Worm (Caenorhabditis elegans) whole organism, L4 larva: ENCODE results near the gene mrps-28.

Source experiments
- mep-1 ChIP-seq: fragments of 150-350 bp; sonication (generic microtip); optimal IDR thresholded peaks from 3 replicates; lab custom pipeline; 2014; ENCODE audit warnings: missing biosample characterization, missing genetic modification characterization
- pha-4 ChIP-seq, 2 experiments: fragments of 150-350 bp in 1 of 2; fragments of 200-800 bp in 1 of 2; sonication (Bioruptor generic) in 1 of 2; IDR thresholded peaks in 1 of 2; optimal IDR thresholded peaks in 1 of 2; 2 replicates each; pipeline versions ENCODE4 v1.3.6 to Lab custom; 2014 to 2022; ENCODE audit warnings: missing genetic modification characterization in 2 of 2, missing genetic modification reagents in 2 of 2, missing biosample characterization in 1 of 2, missing compliant biosample characterization in 1 of 2
- snpc-4 ChIP-seq: fragments of 150-350 bp; optimal IDR thresholded peaks from 2 replicates; lab custom pipeline; 2014; ENCODE audit warnings: missing biosample characterization, missing genetic modification characterization

DNA sequence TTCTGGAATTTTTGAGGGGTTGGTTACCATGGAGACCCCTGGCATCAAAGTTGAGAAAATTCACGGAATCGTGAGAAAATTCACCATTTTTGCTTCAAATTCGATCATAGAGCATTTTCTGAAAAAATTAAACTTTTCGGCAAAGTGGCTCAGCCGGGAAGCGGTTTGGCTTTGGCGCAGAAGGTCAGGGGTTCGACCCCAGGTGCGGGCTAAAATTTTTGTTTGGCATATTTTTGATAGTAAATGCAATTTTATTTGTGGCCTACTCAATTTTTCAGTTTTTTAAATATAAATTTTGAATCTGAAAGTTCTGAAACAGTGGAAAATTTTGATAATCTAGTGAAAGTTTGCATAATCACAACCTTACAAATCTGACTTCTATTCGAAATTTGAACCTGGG is 45.0 kb upstream of the mrps-28 start:
- TF ChIP-seq pha-4 (GFP tag; IDR thresholded peaks at IDR 0.05; lab: Robert Waterston, UW) (no peak), pha-4 (tag; optimal IDR thresholded peaks at IDR 0.05; lab: Kevin White, UChicago) (no peak), mep-1 (tag; lab: Kevin White, UChicago) (no peak), snpc-4 (tag; lab: Kevin White, UChicago) (no peak)
